Fruit fly (Drosophila melanogaster) whole organism, embryonic: ENCODE results near the gene Ssl2.
A peak's percentile ranks its signal among the peaks of the same experiment; 100 is the strongest.

Experiments
- Asciz ChIP-seq: fragments of 200-800 bp; sonication (Bioruptor generic); optimal IDR thresholded peaks from 2 replicates; lab custom pipeline; 2017; ENCODE audit warnings: missing biosample characterization, mild to moderate bottlenecking, missing genetic modification characterization, missing genetic modification reagents
- CG10274 ChIP-seq: fragments of 200-800 bp; sonication (Bioruptor generic); optimal IDR thresholded peaks from 3 replicates; lab custom pipeline; 2017; ENCODE audit warnings: missing biosample characterization, mild to moderate bottlenecking, missing genetic modification characterization
- CG12744 ChIP-seq: fragments of 200-800 bp; sonication (Bioruptor generic); optimal IDR thresholded peaks from 2 replicates; lab custom pipeline; 2016; ENCODE audit warnings: missing biosample characterization, missing genetic modification characterization
- CG12942 ChIP-seq: fragments of 200-800 bp; sonication (Bioruptor generic); optimal IDR thresholded peaks from 3 replicates; lab custom pipeline; 2016; ENCODE audit warnings: missing biosample characterization, missing genetic modification characterization
- CG14860 ChIP-seq: fragments of 200-800 bp; sonication (Bioruptor generic); IDR thresholded peaks from 3 replicates; pipeline ENCODE4 v1.3.6; 2022; ENCODE audit warnings: missing biosample characterization, missing genetic modification characterization; ENCODE audit not compliant: partially characterized antibody
- CG15269 ChIP-seq: fragments of 200-800 bp; sonication (Bioruptor generic); optimal IDR thresholded peaks from 2 replicates; lab custom pipeline; 2018; ENCODE audit warnings: missing biosample characterization, mild to moderate bottlenecking, missing genetic modification characterization, moderate library complexity
- CG1792 ChIP-seq: fragments of 200-800 bp; sonication (Bioruptor generic); optimal IDR thresholded peaks from 2 replicates; lab custom pipeline; 2016; ENCODE audit warnings: missing biosample characterization, missing genetic modification characterization
- CG18599 ChIP-seq: fragments of 200-800 bp; sonication (Bioruptor generic); optimal IDR thresholded peaks from 3 replicates; lab custom pipeline; 2017; ENCODE audit warnings: missing biosample characterization, missing genetic modification characterization, mild to moderate bottlenecking, moderate library complexity, missing genetic modification reagents
- CG2129 ChIP-seq: fragments of 200-800 bp; sonication (Bioruptor generic); IDR thresholded peaks from 2 replicates; pipeline ENCODE4 v1.3.6; 2022; ENCODE audit warnings: missing biosample characterization, missing genetic modification characterization; ENCODE audit not compliant: partially characterized antibody
- CG2889 ChIP-seq: fragments of 200-800 bp; sonication (Bioruptor generic); IDR thresholded peaks from 3 replicates; pipeline ENCODE4 v1.3.6; 2022; ENCODE audit warnings: missing biosample characterization, missing genetic modification characterization
- CG31365 ChIP-seq: fragments of 200-800 bp; sonication (Bioruptor generic); optimal IDR thresholded peaks from 2 replicates; lab custom pipeline; 2018; ENCODE audit warnings: missing biosample characterization, mild to moderate bottlenecking, missing genetic modification characterization
- CG5180 ChIP-seq: fragments of 200-800 bp; sonication (Bioruptor generic); optimal IDR thresholded peaks from 3 replicates; lab custom pipeline; 2017; ENCODE audit warnings: missing biosample characterization, missing genetic modification characterization, mild to moderate bottlenecking, moderate library complexity, missing genetic modification reagents
- CG5953 ChIP-seq: fragments of 200-800 bp; sonication (Bioruptor generic); IDR thresholded peaks from 2 replicates; pipeline ENCODE4 v1.3.6; 2022; ENCODE audit warnings: missing biosample characterization, missing genetic modification characterization
- CG6272 ChIP-seq: fragments of 200-800 bp; sonication (Bioruptor generic); IDR thresholded peaks from 2 replicates; pipeline ENCODE4 v1.3.6; 2022; ENCODE audit warnings: missing biosample characterization, missing genetic modification characterization
- CG6683 ChIP-seq: fragments of 200-800 bp; sonication (Bioruptor generic); optimal IDR thresholded peaks from 2 replicates; lab custom pipeline; 2017; ENCODE audit warnings: missing biosample characterization, mild to moderate bottlenecking, missing genetic modification characterization, missing genetic modification reagents
- CG8281 ChIP-seq: fragments of 200-800 bp; sonication (Bioruptor generic); optimal IDR thresholded peaks from 2 replicates; lab custom pipeline; 2018; ENCODE audit warnings: missing biosample characterization, mild to moderate bottlenecking, missing genetic modification characterization, moderate library complexity
- CG8388 ChIP-seq: fragments of 200-800 bp; sonication (Bioruptor generic); optimal IDR thresholded peaks from 2 replicates; lab custom pipeline; 2019; ENCODE audit warnings: missing biosample characterization, mild to moderate bottlenecking, missing genetic modification characterization, moderate library complexity
- Chrac-16 ChIP-seq: fragments of 200-800 bp; sonication (Bioruptor generic); optimal IDR thresholded peaks from 3 replicates; lab custom pipeline; 2016; ENCODE audit warnings: missing biosample characterization, missing genetic modification characterization
- D ChIP-seq, 2 experiments: fragments of 200-800 bp in 1 of 2; fragments of >200 bp in 1 of 2; sonication (Bioruptor generic) in 1 of 2; optimal IDR thresholded peaks; 2 replicates in 1 of 2; 3 replicates in 1 of 2; lab custom pipeline; 2017; ENCODE audit warnings: mild to moderate bottlenecking in 1 of 2, missing biosample characterization in 1 of 2, missing genetic modification characterization in 1 of 2, missing genetic modification reagents in 1 of 2
- Fer1 ChIP-seq: fragments of 200-800 bp; sonication (Bioruptor generic); optimal IDR thresholded peaks from 2 replicates; lab custom pipeline; 2017; ENCODE audit warnings: missing biosample characterization, mild to moderate bottlenecking, missing genetic modification characterization
- Fer3 ChIP-seq: fragments of 200-800 bp; sonication (Bioruptor generic); optimal IDR thresholded peaks from 2 replicates; lab custom pipeline; 2018; ENCODE audit warnings: missing biosample characterization, mild to moderate bottlenecking, missing genetic modification characterization, moderate library complexity
- GATAe ChIP-seq: fragments of 200-800 bp; sonication (Bioruptor generic); conservative IDR thresholded peaks from 2 replicates; pipeline ENCODE4 v1.3.6; 2022; ENCODE audit warnings: missing biosample characterization, missing genetic modification characterization
- H15 ChIP-seq: fragments of 200-800 bp; sonication (Bioruptor generic); IDR thresholded peaks from 3 replicates; pipeline ENCODE4 v1.3.6; 2022; ENCODE audit warnings: missing biosample characterization, missing genetic modification characterization
- Hey ChIP-seq: fragments of 200-800 bp; sonication (Bioruptor generic); optimal IDR thresholded peaks from 3 replicates; lab custom pipeline; 2018; ENCODE audit warnings: missing biosample characterization, mild to moderate bottlenecking, missing genetic modification characterization
- Hmr ChIP-seq: fragments of 200-800 bp; sonication (Bioruptor generic); optimal IDR thresholded peaks from 3 replicates; lab custom pipeline; 2017; ENCODE audit warnings: mild to moderate bottlenecking, missing biosample characterization, missing genetic modification reagents, missing genetic modification characterization
- Hr51 ChIP-seq, 2 experiments: fragments of 200-800 bp; sonication (Bioruptor generic); optimal IDR thresholded peaks; 2 replicates in 1 of 2; 3 replicates in 1 of 2; lab custom pipeline; 2016 to 2018; ENCODE audit warnings: missing biosample characterization in 2 of 2, missing genetic modification characterization in 2 of 2, mild to moderate bottlenecking in 1 of 2, moderate library complexity in 1 of 2
- Meics ChIP-seq: fragments of 200-800 bp; sonication (Bioruptor generic); optimal IDR thresholded peaks from 2 replicates; lab custom pipeline; 2017; ENCODE audit warnings: missing biosample characterization, mild to moderate bottlenecking, missing genetic modification characterization
- TFAM ChIP-seq: fragments of 200-800 bp; sonication (Bioruptor generic); optimal IDR thresholded peaks from 2 replicates; lab custom pipeline; 2017; ENCODE audit warnings: missing biosample characterization, missing genetic modification characterization, inconsistent platforms
- Trl ChIP-seq, 3 experiments: fragments of >200 bp in 2 of 3; fragments of 200-800 bp in 1 of 3; sonication (Bioruptor generic) in 1 of 3; optimal IDR thresholded peaks; 2 replicates in 1 of 3; 3 replicates in 2 of 3; lab custom pipeline; 2016 to 2017; ENCODE audit warnings: missing biosample characterization in 1 of 3, missing genetic modification characterization in 1 of 3
- Usf ChIP-seq: fragments of 200-800 bp; sonication (Bioruptor generic); optimal IDR thresholded peaks from 2 replicates; lab custom pipeline; 2017; ENCODE audit warnings: missing genotype, missing biosample characterization, missing genetic modification characterization
- abd-A ChIP-seq: fragments of 200-800 bp; sonication (Bioruptor generic); optimal IDR thresholded peaks from 3 replicates; lab custom pipeline; 2019; ENCODE audit warnings: missing biosample characterization, mild to moderate bottlenecking, missing genetic modification characterization, moderate library complexity
- bsh ChIP-seq, 2 experiments: fragments of 200-800 bp; sonication (Bioruptor generic); optimal IDR thresholded peaks; 2 replicates each; lab custom pipeline; 2017 to 2018; ENCODE audit warnings: mild to moderate bottlenecking in 2 of 2, missing biosample characterization in 2 of 2, missing genetic modification characterization in 2 of 2, moderate library complexity in 1 of 2
- cas ChIP-seq: fragments of 200-800 bp; sonication (Bioruptor generic); IDR thresholded peaks from 2 replicates; pipeline ENCODE4 v1.3.6; 2022; ENCODE audit warnings: missing biosample characterization, missing genetic modification characterization
- chn ChIP-seq: fragments of 200-800 bp; sonication (Bioruptor generic); optimal IDR thresholded peaks from 2 replicates; lab custom pipeline; 2016; ENCODE audit warnings: missing biosample characterization, missing genetic modification characterization
- crc ChIP-seq: fragments of 200-800 bp; sonication (Bioruptor generic); optimal IDR thresholded peaks from 2 replicates; lab custom pipeline; 2016; ENCODE audit warnings: missing biosample characterization, missing genetic modification characterization
- dm ChIP-seq: fragments of 200-800 bp; sonication (Bioruptor generic); optimal IDR thresholded peaks from 3 replicates; lab custom pipeline; 2016; ENCODE audit warnings: missing biosample characterization, missing genetic modification characterization
- ems ChIP-seq: fragments of 200-800 bp; sonication (Bioruptor generic); optimal IDR thresholded peaks from 3 replicates; lab custom pipeline; 2016; ENCODE audit warnings: missing biosample characterization, missing genetic modification characterization
- exex ChIP-seq: fragments of 200-800 bp; sonication (Bioruptor generic); optimal IDR thresholded peaks from 4 replicates; lab custom pipeline; 2018; ENCODE audit warnings: missing biosample characterization, mild to moderate bottlenecking, missing genetic modification characterization, moderate library complexity
- fd96Cb ChIP-seq: fragments of 200-800 bp; sonication (Bioruptor generic); optimal IDR thresholded peaks from 2 replicates; lab custom pipeline; 2018; ENCODE audit warnings: missing biosample characterization, mild to moderate bottlenecking, missing genetic modification characterization, moderate library complexity
- hb ChIP-seq: fragments of 200-800 bp; sonication (Bioruptor generic); IDR thresholded peaks from 3 replicates; pipeline ENCODE4 v1.3.6; 2022; ENCODE audit warnings: missing biosample characterization, missing genetic modification characterization; ENCODE audit not compliant: partially characterized antibody
- kah ChIP-seq: fragments of 200-800 bp; sonication (Bioruptor generic); optimal IDR thresholded peaks from 2 replicates; lab custom pipeline; 2018; ENCODE audit warnings: missing biosample characterization, mild to moderate bottlenecking, missing genetic modification characterization
- mam ChIP-seq: fragments of 200-800 bp; sonication (Bioruptor generic); optimal IDR thresholded peaks from 3 replicates; lab custom pipeline; 2016; ENCODE audit warnings: missing biosample characterization, missing genetic modification characterization
- odd ChIP-seq: fragments of 200-800 bp; sonication (Bioruptor generic); optimal IDR thresholded peaks from 2 replicates; lab custom pipeline; 2017; ENCODE audit warnings: missing biosample characterization, mild to moderate bottlenecking, missing genetic modification characterization
- ranshi ChIP-seq: fragments of 200-800 bp; sonication (Bioruptor generic); IDR thresholded peaks from 2 replicates; pipeline ENCODE4 v1.3.6; 2022; ENCODE audit warnings: missing biosample characterization, missing genetic modification characterization
- rib ChIP-seq: fragments of 200-800 bp; sonication (Bioruptor generic); IDR thresholded peaks from 2 replicates; pipeline ENCODE4 v1.3.6; 2022; ENCODE audit warnings: missing biosample characterization, missing genetic modification characterization
- ttk ChIP-seq: fragments of 200-800 bp; sonication (Bioruptor generic); IDR thresholded peaks from 2 replicates; pipeline ENCODE4 v2.1.2; 2022; ENCODE audit warnings: missing biosample characterization, missing genetic modification characterization
- usp ChIP-seq: fragments of >200 bp; optimal IDR thresholded peaks from 2 replicates; lab custom pipeline; 2017; ENCODE audit warnings: missing biosample characterization, missing genetic modification characterization
- z ChIP-seq: fragments of 200-800 bp; sonication (Bioruptor generic); IDR thresholded peaks from 3 replicates; pipeline ENCODE4 v1.3.6; 2022; ENCODE audit warnings: missing biosample characterization, missing genetic modification characterization

Gene Ssl2

dm6 chr3R:29004884-29005621, 27.4 kb downstream of the Ssl2 start (continued):
- TF ChIP-seq exex (tag; lab: Kevin White, UChicago) = no peak
- peak; percentile 5 for TF ChIP-seq Chrac-16
- TF ChIP-seq mam (GFP tag; lab: Kevin White, UChicago) = peak; percentile 12
- TF ChIP-seq Meics (GFP tag; lab: Kevin White, UChicago) = peak; percentile 15
- TF ChIP-seq CG1792 (GFP tag; lab: Kevin White, UChicago) = no peak
- no peak for TF ChIP-seq Trl (optimal IDR thresholded peaks at IDR 0.05; lab: Kevin White, UChicago)
- TF ChIP-seq Trl (GFP tag; optimal IDR thresholded peaks at IDR 0.05; lab: Kevin White, UChicago) = no peak
- no peak for TF ChIP-seq CG31365 (tag; lab: Kevin White, UChicago)
- peak in 1 of 2 experiments; percentile 33 for TF ChIP-seq bsh (GFP tag; optimal IDR thresholded peaks at IDR 0.05; lab: Kevin White, UChicago)
- TF ChIP-seq CG18599 (GFP tag; lab: Kevin White, UChicago) = peak; percentile 43
- no peak for TF ChIP-seq crc (GFP tag; lab: Kevin White, UChicago)
- TF ChIP-seq abd-A (tag; lab: Kevin White, UChicago) = peak; percentile 93
- TF ChIP-seq CG5953 = peak; percentile 49; the same call in 1 of the 2 replicates
- TF ChIP-seq CG2889 (GFP tag; lab: Robert Waterston, UW) = no peak
- no peak for TF ChIP-seq CG10274 (GFP tag; lab: Kevin White, UChicago)
- TF ChIP-seq hb (GFP tag; lab: Robert Waterston, UW) = no peak
- no peak for TF ChIP-seq CG8388
- TF ChIP-seq fd96Cb (tag; lab: Kevin White, UChicago) = peak; percentile 56
- TF ChIP-seq CG15269 (tag; lab: Kevin White, UChicago) = peak; percentile 52
- TF ChIP-seq CG6272 (GFP tag; lab: Robert Waterston, UW) = no peak
- no peak for TF ChIP-seq TFAM (GFP tag; lab: Kevin White, UChicago)
- TF ChIP-seq Asciz (GFP tag; lab: Kevin White, UChicago) = no peak
- peak in 1 of 2 experiments; percentile 57 for TF ChIP-seq Hr51 (GFP tag; optimal IDR thresholded peaks at IDR 0.05; lab: Kevin White, UChicago)
- no peak for TF ChIP-seq usp (GFP tag; lab: Kevin White, UChicago)
- TF ChIP-seq CG14860 (GFP tag; lab: Robert Waterston, UW) = no peak
- no peak for TF ChIP-seq Usf (GFP tag; lab: Kevin White, UChicago)
- TF ChIP-seq CG12744 (GFP tag; lab: Kevin White, UChicago) = no peak
- TF ChIP-seq ttk (GFP tag; lab: Robert Waterston, UW) = peak; percentile 58
- no peak for TF ChIP-seq D (optimal IDR thresholded peaks at IDR 0.05; lab: Kevin White, UChicago)
- no peak for TF ChIP-seq D (GFP tag; optimal IDR thresholded peaks at IDR 0.05; lab: Kevin White, UChicago)
- TF ChIP-seq ems (GFP tag; lab: Kevin White, UChicago) = no peak
- peak; percentile 46; the same call in 1 of the 2 replicates for TF ChIP-seq ranshi (GFP tag; lab: Robert Waterston, UW)
- no peak for TF ChIP-seq CG2129 (GFP tag; lab: Robert Waterston, UW)
- TF ChIP-seq Fer1 (GFP tag; lab: Kevin White, UChicago) = peak; percentile 24
- TF ChIP-seq odd (GFP tag; lab: Kevin White, UChicago) = no peak
- 0 out of 3 replicates have a peak, but pooled peaks have one; percentile 26 for TF ChIP-seq H15 (GFP tag; lab: Robert Waterston, UW)
- TF ChIP-seq CG12942 (GFP tag; lab: Kevin White, UChicago) = no peak
- no peak for TF ChIP-seq CG5180 (GFP tag; lab: Kevin White, UChicago)
- no peak for TF ChIP-seq kah (GFP tag; lab: Kevin White, UChicago)
- TF ChIP-seq Fer3 (tag; lab: Kevin White, UChicago) = peak; percentile 1
- TF ChIP-seq dm (GFP tag; lab: Kevin White, UChicago) = no peak
- no peak for TF ChIP-seq CG6683 (GFP tag; lab: Kevin White, UChicago)
- TF ChIP-seq CG8281 (tag; lab: Kevin White, UChicago) = no peak
- no peak for TF ChIP-seq chn (GFP tag; lab: Kevin White, UChicago)
- no peak for TF ChIP-seq z
- TF ChIP-seq Hmr (GFP tag; lab: Kevin White, UChicago) = peak; percentile 31
- no peak for TF ChIP-seq Hey (tag; lab: Kevin White, UChicago)
- no peak for TF ChIP-seq cas (GFP tag; lab: Robert Waterston, UW)
- no peak for TF ChIP-seq GATAe (GFP tag; lab: Robert Waterston, UW)
- TF ChIP-seq rib = no peak
